Worm (Caenorhabditis elegans) whole organism, L4/young adult: ENCODE measurements around the gene tba-4.

Experiments used
- W03F9.2 ChIP-seq: fragments of 150-350 bp; optimal IDR thresholded peaks from 2 replicates; lab custom pipeline; 2014; ENCODE audit warnings: missing biosample characterization, missing genetic modification characterization
- dao-5 ChIP-seq: sonication (generic microtip); optimal IDR thresholded peaks from 2 replicates; lab custom pipeline; 2016; ENCODE audit warnings: missing genotype, missing genetic modification characterization, moderate library complexity, missing compliant biosample characterization
- him-1 ChIP-seq: sonication (generic microtip); optimal IDR thresholded peaks from 2 replicates; lab custom pipeline; 2016; ENCODE audit warnings: missing genotype, missing genetic modification reagents, missing genetic modification characterization, missing compliant biosample characterization

DNA sequence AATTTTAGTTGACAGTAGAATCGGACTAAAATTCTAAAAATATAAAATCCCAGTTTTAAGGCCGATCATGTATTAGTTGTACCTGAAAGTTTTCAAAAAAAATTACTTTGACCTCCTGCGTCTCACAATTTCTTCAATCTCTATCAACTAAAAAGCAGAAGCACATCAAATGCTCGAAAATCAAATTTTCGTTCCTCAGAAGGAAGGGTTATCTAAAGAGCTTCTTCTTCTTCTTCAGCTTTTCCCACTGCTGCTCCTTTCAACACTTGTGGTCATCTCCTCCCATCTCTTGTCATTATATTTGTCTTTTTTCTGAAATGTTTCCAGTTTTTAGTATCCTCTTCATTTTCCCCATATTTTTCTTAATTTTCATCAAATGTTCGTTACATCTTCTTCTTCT, 46.2 kb downstream of the tba-4 start:
- TF ChIP-seq him-1 (tag; lab: Kevin White, UChicago) (no peak), dao-5 (no peak), W03F9.2 (tag; lab: Kevin White, UChicago) (no peak)
